Worm (Caenorhabditis elegans) whole organism, L2 larva: ENCODE results near the gene Y22D7AL.6.

Source experiments
- blmp-1 ChIP-seq: sonication (generic microtip); optimal IDR thresholded peaks from 2 replicates; lab custom pipeline; 2017; ENCODE audit warnings: missing genetic modification characterization, mild to moderate bottlenecking, missing compliant biosample characterization, antibody characterized with exemption, moderate library complexity; ENCODE audit not compliant: insufficient read depth
- lsy-2 ChIP-seq, 2 experiments: fragments of 150-350 bp in 1 of 2; sonication (generic microtip) in 1 of 2; optimal IDR thresholded peaks; 2 replicates each; lab custom pipeline; 2014 to 2017; ENCODE audit warnings: missing biosample characterization in 2 of 2, missing genetic modification characterization in 2 of 2
- nhr-12 ChIP-seq: fragments of 150-350 bp; optimal IDR thresholded peaks from 2 replicates; lab custom pipeline; 2014; ENCODE audit warnings: missing biosample characterization, missing genetic modification characterization
- zag-1 ChIP-seq: fragments of 150-350 bp; optimal IDR thresholded peaks from 2 replicates; lab custom pipeline; 2014; ENCODE audit warnings: missing biosample characterization, missing genetic modification characterization
- ztf-1 ChIP-seq: fragments of 200-800 bp; sonication (Bioruptor generic); conservative IDR thresholded peaks from 2 replicates; pipeline ENCODE4 v1.3.6; 2022; ENCODE audit warnings: missing genetic modification characterization, missing compliant biosample characterization

ce11 chrIII:1621330-1621729 is 16.6 kb downstream of the Y22D7AL.6 start:
- TF ChIP-seq zag-1 (tag; lab: Kevin White, UChicago) (no peak), nhr-12 (no peak), blmp-1 (tag; lab: Kevin White, UChicago) (no peak), ztf-1 (GFP tag; lab: Robert Waterston, UW) (no peak), lsy-2 (tag; optimal IDR thresholded peaks at IDR 0.05; lab: Kevin White, UChicago) (no peak)
